Fruit fly (Drosophila melanogaster) whole organism, wandering third instar larva: ENCODE data around the gene CG11109.

ENCODE experiments used
- CG32264 ChIP-seq: fragments of 200-800 bp; sonication (Bioruptor generic); optimal IDR thresholded peaks from 2 replicates; lab custom pipeline; 2016; ENCODE audit warnings: missing biosample characterization, missing genetic modification characterization
- HLH106 ChIP-seq: fragments of 200-800 bp; optimal IDR thresholded peaks from 3 replicates; lab custom pipeline; 2019; ENCODE audit warnings: missing biosample characterization, mild to moderate bottlenecking, missing genetic modification characterization, moderate library complexity
- Hr83 ChIP-seq: fragments of 200-300 bp; sonication (Bioruptor generic); optimal IDR thresholded peaks from 2 replicates; lab custom pipeline; 2016; ENCODE audit warnings: missing biosample characterization, mild to moderate bottlenecking, missing genetic modification characterization, moderate library complexity; ENCODE audit not compliant: poor library complexity, severe bottlenecking
- Myc ChIP-seq: fragments of >200 bp; optimal IDR thresholded peaks from 2 replicates; lab custom pipeline; 2017
- Vsx2 ChIP-seq: fragments of 200-300, 225-300 bp; sonication (Bioruptor generic); optimal IDR thresholded peaks from 2 replicates; lab custom pipeline; 2018; ENCODE audit warnings: missing biosample characterization, missing genetic modification characterization; ENCODE audit not compliant: partially characterized antibody
- dl ChIP-seq, 2 experiments: fragments of 175-275, 200-275 bp in 1 of 2; fragments of 200-275 bp in 1 of 2; sonication (Bioruptor generic); optimal IDR thresholded peaks; lab custom pipeline; 2018; ENCODE audit warnings: mild to moderate bottlenecking in 2 of 2, missing biosample characterization in 2 of 2, missing genetic modification characterization in 2 of 2, moderate library complexity in 2 of 2; ENCODE audit not compliant: partially characterized antibody in 2 of 2, insufficient read depth in 1 of 2
- dsf ChIP-seq: sonication (Bioruptor generic); optimal IDR thresholded peaks from 2 replicates; lab custom pipeline; 2016; ENCODE audit warnings: missing biosample characterization, missing genetic modification characterization, borderline replicate concordance
- fru ChIP-seq: fragments of 200-800 bp; sonication (Bioruptor generic); optimal IDR thresholded peaks from 3 replicates; lab custom pipeline; 2016; ENCODE audit warnings: missing biosample characterization, mild to moderate bottlenecking, missing genetic modification characterization
- h ChIP-seq: fragments of 200-800 bp; sonication (Bioruptor generic); optimal IDR thresholded peaks from 3 replicates; lab custom pipeline; 2016; ENCODE audit warnings: missing biosample characterization, mild to moderate bottlenecking, missing genetic modification characterization
- lola ChIP-seq: fragments of >200 bp; optimal IDR thresholded peaks from 2 replicates; lab custom pipeline; 2017; ENCODE audit warnings: missing biosample characterization, missing genetic modification characterization
- pan ChIP-seq: fragments of >200 bp; optimal IDR thresholded peaks from 2 replicates; lab custom pipeline; 2017
- rgr ChIP-seq: fragments of 200-800 bp; sonication (Bioruptor generic); optimal IDR thresholded peaks from 3 replicates; lab custom pipeline; 2016; ENCODE audit warnings: missing biosample characterization, mild to moderate bottlenecking, missing genetic modification characterization
- usp ChIP-seq: fragments of >200 bp; optimal IDR thresholded peaks from 2 replicates; lab custom pipeline; 2017; ENCODE audit warnings: missing biosample characterization, missing genetic modification characterization

DNA sequence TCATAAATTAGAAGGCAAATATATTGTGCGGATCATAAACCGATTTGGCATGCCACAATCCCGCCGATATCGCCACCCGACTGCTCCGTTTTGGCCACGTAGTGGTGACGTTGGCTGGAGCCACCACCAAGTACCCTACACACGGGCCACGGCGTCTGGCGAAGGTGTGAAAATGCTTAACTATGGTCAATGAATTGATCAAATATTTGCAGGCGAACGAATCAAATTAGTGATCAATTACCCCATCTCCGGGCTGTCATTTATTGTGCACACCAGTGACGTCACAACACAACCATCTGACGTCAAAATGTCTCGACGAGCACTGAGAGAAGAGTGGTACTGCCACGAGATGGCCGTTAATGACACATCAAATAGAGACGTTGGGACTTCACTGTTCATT lies 15.7 kb downstream of the CG11109 start:
- no peak for TF ChIP-seq fru (GFP tag; lab: Kevin White, UChicago)
- no peak for TF ChIP-seq dl (GFP tag; optimal IDR thresholded peaks at IDR 0.05; lab: Kevin White, UChicago; ENCODE audit: insufficient read depth in 1 of 2, partially characterized antibody in 2 of 2)
- TF ChIP-seq usp (GFP tag; lab: Kevin White, UChicago) = no peak
- no peak for TF ChIP-seq Hr83 (GFP tag; lab: Kevin White, UChicago)
- no peak for TF ChIP-seq CG32264 (GFP tag; lab: Kevin White, UChicago)
- no peak for TF ChIP-seq rgr (GFP tag; lab: Kevin White, UChicago)
- TF ChIP-seq lola (GFP tag; lab: Kevin White, UChicago) = no peak
- no peak for TF ChIP-seq dsf (GFP tag; lab: Kevin White, UChicago)
- TF ChIP-seq Vsx2 = no peak
- no peak for TF ChIP-seq HLH106 (tag; lab: Kevin White, UChicago)
- TF ChIP-seq h (GFP tag; lab: Kevin White, UChicago) = no peak
- TF ChIP-seq Myc (lab: Kevin White, UChicago) = no peak
- no peak for TF ChIP-seq pan
